Worm (Caenorhabditis elegans): ENCODE data around the gene F38H12.5.

DNA sequence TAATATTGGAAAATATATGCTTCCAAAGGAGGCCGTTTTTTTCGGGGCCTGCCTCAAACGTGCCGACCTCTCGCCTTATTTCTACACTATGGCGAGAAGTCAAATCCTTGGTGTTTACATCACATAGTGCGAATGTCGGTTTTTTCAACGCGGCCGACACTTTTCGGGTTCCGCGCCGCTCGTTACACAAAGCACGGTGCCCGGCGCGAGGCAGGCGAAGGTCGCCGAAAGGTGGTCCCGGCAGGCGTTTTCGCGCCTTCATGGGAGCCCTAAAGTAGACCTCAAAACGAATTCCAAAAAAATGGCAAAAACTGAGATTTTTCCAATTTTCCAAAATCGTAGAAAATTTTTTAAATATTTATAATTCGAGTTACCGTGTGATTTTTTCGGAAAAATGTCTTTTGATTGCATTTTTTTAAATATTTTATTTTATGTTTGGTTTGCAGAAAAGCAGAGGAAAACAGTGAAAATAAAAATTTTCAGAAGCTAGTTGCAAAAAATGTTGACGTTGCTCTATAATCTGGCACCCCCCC is 42.8 kb upstream of the F38H12.5 start, which contains the start of gene T05B4.12:
- TF ChIP-seq pqm-1 (tag; optimal IDR thresholded peaks at IDR 0.05), result no peak
- no peak for TF ChIP-seq nhr-232 (tag; optimal IDR thresholded peaks at IDR 0.05)
- no peak for TF ChIP-seq unc-55 (GFP tag; optimal IDR thresholded peaks at IDR 0.05)
- no peak for TF ChIP-seq pha-4 (tag; optimal IDR thresholded peaks at IDR 0.05)
- TF ChIP-seq ceh-34 (tag; optimal IDR thresholded peaks at IDR 0.05), result no peak
- no peak for TF ChIP-seq npax-4 (tag; optimal IDR thresholded peaks at IDR 0.05)

Measured in whole organism, late embryonic.